Worm (Caenorhabditis elegans) whole organism, early embryonic: Measurements from ENCODE around the gene mog-2.

Source experiments
- B0310.2 ChIP-seq: sonication (generic microtip); optimal IDR thresholded peaks from 2 replicates; lab custom pipeline; 2016; ENCODE audit warnings: mild to moderate bottlenecking, missing genetic modification characterization, missing compliant biosample characterization
- F13C5.2 ChIP-seq: sonication (generic microtip); optimal IDR thresholded peaks from 2 replicates; lab custom pipeline; 2017; ENCODE audit warnings: mild to moderate bottlenecking, missing genetic modification characterization, inconsistent platforms, missing compliant biosample characterization
- aly-1 ChIP-seq: sonication (generic microtip); optimal IDR thresholded peaks from 2 replicates; lab custom pipeline; 2016; ENCODE audit warnings: missing genetic modification characterization, missing compliant biosample characterization
- ama-1 ChIP-seq: fragments of 150-350 bp; optimal IDR thresholded peaks from 2 replicates; lab custom pipeline; 2014
- ceh-13 ChIP-seq: fragments of 200-800 bp; sonication (Bioruptor generic); optimal IDR thresholded peaks from 2 replicates; lab custom pipeline; 2018; ENCODE audit warnings: mild to moderate bottlenecking, missing genetic modification characterization, missing compliant biosample characterization
- ceh-36 ChIP-seq: sonication (generic microtip); optimal IDR thresholded peaks from 2 replicates; lab custom pipeline; 2016; ENCODE audit warnings: missing genetic modification characterization, inconsistent platforms, missing compliant biosample characterization
- ets-7 ChIP-seq: sonication (generic microtip); optimal IDR thresholded peaks from 2 replicates; lab custom pipeline; 2016; ENCODE audit warnings: missing genotype, missing genetic modification characterization, missing compliant biosample characterization
- flt-1 ChIP-seq: fragments of 200-800 bp; sonication (Bioruptor generic); IDR thresholded peaks from 2 replicates; pipeline ENCODE4 v1.3.6; 2022; ENCODE audit warnings: missing genetic modification characterization, missing compliant biosample characterization
- hmbx-1 ChIP-seq: sonication (generic microtip); optimal IDR thresholded peaks from 2 replicates; lab custom pipeline; 2016; ENCODE audit warnings: mild to moderate bottlenecking, missing genetic modification characterization, missing compliant biosample characterization
- hmg-4 ChIP-seq: fragments of 200-800 bp; sonication (Bioruptor generic); optimal IDR thresholded peaks from 2 replicates; lab custom pipeline; 2018; ENCODE audit warnings: mild to moderate bottlenecking, missing genetic modification characterization, missing compliant biosample characterization
- hnd-1 ChIP-seq: sonication (generic microtip); optimal IDR thresholded peaks from 2 replicates; lab custom pipeline; 2016; ENCODE audit warnings: missing genetic modification characterization, missing compliant biosample characterization
- pes-1 ChIP-seq: fragments of 200-800 bp; sonication (Bioruptor generic); IDR thresholded peaks from 2 replicates; pipeline ENCODE4 v1.3.6; 2022; ENCODE audit warnings: missing genetic modification reagents, missing genetic modification characterization, missing compliant biosample characterization
- scrt-1 ChIP-seq: fragments of 200-800 bp; sonication (Bioruptor generic); IDR thresholded peaks from 2 replicates; pipeline ENCODE4 v1.3.6; 2022; ENCODE audit warnings: missing genetic modification characterization, missing compliant biosample characterization
- sea-1 ChIP-seq: fragments of 200-800 bp; sonication (Bioruptor generic); conservative IDR thresholded peaks from 2 replicates; pipeline ENCODE4 v1.3.6; 2022; ENCODE audit warnings: missing genetic modification characterization, missing compliant biosample characterization
- tbx-11 ChIP-seq: fragments of 200-800 bp; sonication (Bioruptor generic); IDR thresholded peaks from 2 replicates; pipeline ENCODE4 v1.3.6; 2022; ENCODE audit warnings: missing genetic modification characterization, missing compliant biosample characterization
- tbx-37 ChIP-seq: fragments of 200-800 bp; sonication (Bioruptor generic); conservative IDR thresholded peaks from 2 replicates; pipeline ENCODE4 v1.3.6; 2022; ENCODE audit warnings: missing genetic modification reagents, missing genetic modification characterization, missing compliant biosample characterization
- tra-4 ChIP-seq: sonication (generic microtip); optimal IDR thresholded peaks from 2 replicates; lab custom pipeline; 2017; ENCODE audit warnings: missing genetic modification characterization, missing compliant biosample characterization

Gene mog-2

DNA sequence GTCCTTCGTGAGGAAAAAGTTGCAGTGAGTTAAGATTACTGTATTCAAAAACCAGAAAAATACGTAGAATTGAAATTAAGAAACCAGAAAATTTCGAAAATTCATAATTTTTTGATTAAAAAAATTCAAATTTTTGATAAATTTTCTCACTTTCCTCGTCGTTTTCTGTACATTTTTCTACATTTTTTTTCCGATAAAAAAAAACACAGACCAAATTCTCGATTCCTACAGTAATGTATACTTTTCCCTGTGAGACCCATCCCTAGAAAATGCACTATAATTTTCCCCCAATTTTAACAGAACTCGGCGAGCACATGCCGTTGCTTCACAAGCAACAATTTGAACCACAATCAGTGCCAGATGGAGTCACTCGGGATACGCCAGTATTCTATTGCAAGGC is 15.7 kb downstream of the mog-2 start, which contains the start of gene athp-2:
Gene athp-2 (plus strand): TSS at position 301 of the 400 bp plus-strand sequence.
- no peak for TF ChIP-seq tra-4 (tag; lab: Kevin White, UChicago)
- TF ChIP-seq ceh-36 (tag; lab: Kevin White, UChicago): no peak
- TF ChIP-seq scrt-1 (GFP tag; lab: Robert Waterston, UW): no peak
- TF ChIP-seq tbx-11 (GFP tag; lab: Robert Waterston, UW): no peak
- no peak for TF ChIP-seq hnd-1 (tag; lab: Kevin White, UChicago)

DNA sequence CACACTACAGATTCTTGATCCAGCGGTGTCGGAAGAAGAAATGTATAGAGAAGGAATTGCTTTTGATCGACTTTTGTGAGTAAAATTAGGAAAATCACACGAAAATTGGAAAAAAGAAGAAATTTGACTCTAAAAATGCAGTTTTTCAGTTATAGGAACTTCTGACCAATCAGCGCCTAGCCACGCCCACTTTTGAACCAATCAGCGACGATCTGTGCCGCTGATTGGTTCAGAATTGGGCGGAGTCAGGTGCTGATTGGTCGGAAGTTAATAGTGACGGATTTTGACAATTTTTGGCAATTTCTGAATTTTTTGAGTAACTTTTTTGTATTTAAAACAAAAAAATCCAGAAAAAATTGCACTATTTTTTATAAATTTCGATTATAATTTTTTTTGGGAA is 17.3 kb downstream of the mog-2 start:
- TF ChIP-seq tbx-37 (GFP tag; lab: Robert Waterston, UW) (no peak), ceh-13 (GFP tag; lab: Kevin White, UChicago) (no peak), hmg-4 (GFP tag; lab: Kevin White, UChicago) (no peak), sea-1 (GFP tag; lab: Robert Waterston, UW) (no peak), ama-1 (lab: Kevin White, UChicago) (no peak), scrt-1 (GFP tag; lab: Robert Waterston, UW) (no peak), aly-1 (tag; lab: Kevin White, UChicago) (no peak), pes-1 (GFP tag; lab: Robert Waterston, UW) (no peak), flt-1 (GFP tag; lab: Robert Waterston, UW) (no peak), ets-7 (tag; lab: Kevin White, UChicago) (no peak), tra-4 (tag; lab: Kevin White, UChicago) (no peak), B0310.2 (tag; lab: Kevin White, UChicago) (no peak), tbx-11 (GFP tag; lab: Robert Waterston, UW) (no peak), hmbx-1 (tag; lab: Kevin White, UChicago) (no peak), ceh-36 (tag; lab: Kevin White, UChicago) (no peak), hnd-1 (tag; lab: Kevin White, UChicago) (no peak), F13C5.2 (tag; lab: Kevin White, UChicago) (no peak)

DNA sequence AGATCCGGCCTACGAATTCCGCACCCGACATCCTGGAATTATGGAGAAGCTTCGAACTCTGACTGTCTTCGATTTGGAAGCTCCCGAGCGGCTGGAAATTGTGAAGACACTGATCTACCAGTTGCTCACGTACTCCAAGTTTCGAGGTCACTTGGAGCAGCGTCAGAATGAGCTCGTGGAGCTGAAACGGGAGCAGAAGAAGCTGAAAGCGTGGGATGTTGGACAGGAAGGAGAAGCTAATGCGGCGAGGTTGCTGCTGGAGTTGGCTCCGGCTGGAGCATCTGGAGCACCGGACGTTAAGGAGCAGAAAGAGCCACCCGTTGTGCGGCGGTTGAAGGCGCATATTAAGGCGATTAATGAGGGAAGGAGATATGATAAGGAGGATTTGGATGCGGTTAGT is 20.2 kb downstream of the mog-2 start:
- no peak for TF ChIP-seq B0310.2 (tag; lab: Kevin White, UChicago)
- TF ChIP-seq ama-1 (lab: Kevin White, UChicago): no peak
- TF ChIP-seq aly-1 (tag; lab: Kevin White, UChicago): no peak
- TF ChIP-seq ceh-36 (tag; lab: Kevin White, UChicago): no peak
- TF ChIP-seq pes-1 (GFP tag; lab: Robert Waterston, UW): no peak
- no peak for TF ChIP-seq ets-7 (tag; lab: Kevin White, UChicago)
- TF ChIP-seq hmbx-1 (tag; lab: Kevin White, UChicago): no peak

DNA sequence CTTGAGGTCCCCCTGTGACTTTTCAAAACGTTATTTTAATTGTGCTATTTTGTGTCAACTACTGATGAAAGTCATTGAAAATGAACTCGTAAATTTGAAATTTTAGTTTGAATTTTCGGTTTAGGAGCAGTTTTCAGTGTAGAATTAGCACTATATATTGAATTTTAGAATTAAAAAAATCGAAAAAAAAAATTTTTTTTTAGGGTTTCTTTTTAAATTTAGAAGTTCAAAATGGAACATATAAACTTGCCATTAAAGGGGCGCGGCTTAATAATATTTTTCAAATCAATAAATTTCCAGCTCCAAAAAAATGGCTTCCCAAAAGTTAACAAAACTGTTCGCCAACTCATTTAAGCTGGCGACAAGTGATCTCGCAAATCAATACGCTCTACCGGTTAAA is 26.7 kb downstream of the mog-2 start, which contains the start of gene H20J04.9:
Gene H20J04.9 (plus strand): TSS at position 301 of the 400 bp plus-strand sequence.
- no peak for TF ChIP-seq F13C5.2 (tag; lab: Kevin White, UChicago)
- no peak for TF ChIP-seq hmbx-1 (tag; lab: Kevin White, UChicago)
- TF ChIP-seq hmg-4 (GFP tag; lab: Kevin White, UChicago): no peak
- no peak for TF ChIP-seq ceh-36 (tag; lab: Kevin White, UChicago)
- no peak for TF ChIP-seq ets-7 (tag; lab: Kevin White, UChicago)
- TF ChIP-seq ceh-13 (GFP tag; lab: Kevin White, UChicago): no peak
- TF ChIP-seq hnd-1 (tag; lab: Kevin White, UChicago): no peak
- TF ChIP-seq scrt-1 (GFP tag; lab: Robert Waterston, UW): no peak
- no peak for TF ChIP-seq sea-1 (GFP tag; lab: Robert Waterston, UW)
- TF ChIP-seq ama-1 (lab: Kevin White, UChicago): no peak
- no peak for TF ChIP-seq flt-1 (GFP tag; lab: Robert Waterston, UW)
- TF ChIP-seq B0310.2 (tag; lab: Kevin White, UChicago): no peak
- no peak for TF ChIP-seq tbx-37 (GFP tag; lab: Robert Waterston, UW)
- TF ChIP-seq tbx-11 (GFP tag; lab: Robert Waterston, UW): no peak
- TF ChIP-seq aly-1 (tag; lab: Kevin White, UChicago): no peak
- TF ChIP-seq pes-1 (GFP tag; lab: Robert Waterston, UW): no peak
- no peak for TF ChIP-seq tra-4 (tag; lab: Kevin White, UChicago)

DNA sequence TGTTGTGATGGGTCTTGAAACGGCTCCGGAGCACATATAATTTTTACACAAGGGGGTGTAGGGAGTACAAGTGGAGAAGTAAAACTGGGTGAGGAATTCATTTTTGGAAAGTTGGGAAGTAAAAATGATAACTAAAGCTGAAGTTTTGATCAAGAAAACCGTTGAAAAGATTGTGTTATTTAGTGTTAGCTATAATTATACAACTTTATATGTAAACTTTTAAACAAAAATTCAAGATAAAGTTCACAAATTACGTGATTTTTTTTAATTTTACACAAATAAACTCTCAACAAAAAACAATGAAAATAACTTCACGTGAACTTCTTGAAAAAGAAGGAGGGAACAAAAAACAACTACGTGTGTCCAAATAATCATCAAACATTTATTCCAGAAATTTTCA is 31.1 kb downstream of the mog-2 start, which contains the start of the genes H20J04.7 and H20J04.1:
Gene H20J04.7 (minus strand): TSS at position 101 of the 400 bp plus-strand sequence.
Gene H20J04.1 (plus strand): TSS at position 397 of the 400 bp plus-strand sequence.
- TF ChIP-seq hnd-1 (tag; lab: Kevin White, UChicago) (no peak), F13C5.2 (tag; lab: Kevin White, UChicago) (no peak), ceh-36 (tag; lab: Kevin White, UChicago) (no peak), aly-1 (tag; lab: Kevin White, UChicago) (no peak), pes-1 (GFP tag; lab: Robert Waterston, UW) (no peak), tra-4 (tag; lab: Kevin White, UChicago) (no peak), scrt-1 (GFP tag; lab: Robert Waterston, UW) (no peak), tbx-37 (GFP tag; lab: Robert Waterston, UW) (no peak), sea-1 (GFP tag; lab: Robert Waterston, UW) (no peak), flt-1 (GFP tag; lab: Robert Waterston, UW) (no peak), ets-7 (tag; lab: Kevin White, UChicago) (no peak), ama-1 (lab: Kevin White, UChicago) (no peak), B0310.2 (tag; lab: Kevin White, UChicago) (no peak), tbx-11 (GFP tag; lab: Robert Waterston, UW) (no peak), ceh-13 (GFP tag; lab: Kevin White, UChicago) (no peak), hmbx-1 (tag; lab: Kevin White, UChicago) (no peak), hmg-4 (GFP tag; lab: Kevin White, UChicago) (no peak)

DNA sequence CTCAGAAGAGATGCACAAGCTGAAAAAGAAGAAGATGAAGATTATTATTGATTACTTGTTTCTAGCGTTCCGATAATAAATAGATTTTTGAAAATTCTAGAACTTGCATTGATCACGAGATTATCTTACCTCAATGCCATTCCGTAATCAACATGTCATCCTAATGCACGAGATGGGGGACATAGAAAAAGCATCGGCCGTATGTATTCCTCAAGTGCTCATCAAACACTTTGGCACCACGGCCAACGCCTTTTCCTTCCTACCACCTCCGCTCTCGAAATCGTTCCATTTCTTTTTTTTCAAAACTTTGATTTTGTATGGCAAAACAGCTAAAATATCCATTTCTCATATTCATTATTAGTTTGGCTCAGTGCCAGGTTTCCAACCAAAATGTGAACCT is 34.6 kb downstream of the mog-2 start, which contains the start of gene lat-2:
Gene lat-2 (plus strand): TSS at position 301 of the 400 bp plus-strand sequence.
- TF ChIP-seq aly-1 (tag; lab: Kevin White, UChicago) (no peak), pes-1 (GFP tag; lab: Robert Waterston, UW) (no peak), ceh-13 (GFP tag; lab: Kevin White, UChicago) (no peak), ceh-36 (tag; lab: Kevin White, UChicago) (no peak), hnd-1 (tag; lab: Kevin White, UChicago) (no peak), ets-7 (tag; lab: Kevin White, UChicago) (no peak), sea-1 (GFP tag; lab: Robert Waterston, UW) (no peak), tbx-37 (GFP tag; lab: Robert Waterston, UW) (no peak), tbx-11 (GFP tag; lab: Robert Waterston, UW) (no peak), ama-1 (lab: Kevin White, UChicago) (no peak), B0310.2 (tag; lab: Kevin White, UChicago) (no peak)
